Worm (Caenorhabditis elegans) whole organism, L2 larva: ENCODE results near the gene D1086.19.

Experiments
- alr-1 ChIP-seq: fragments of 150-350 bp; optimal IDR thresholded peaks from 2 replicates; lab custom pipeline; 2014; ENCODE audit warnings: missing biosample characterization, missing genetic modification characterization
- aly-2 ChIP-seq: fragments of 150-350 bp; optimal IDR thresholded peaks from 2 replicates; lab custom pipeline; 2014; ENCODE audit warnings: missing biosample characterization, missing genetic modification characterization
- ceh-82 ChIP-seq: fragments of 150-350 bp; optimal IDR thresholded peaks from 2 replicates; lab custom pipeline; 2014; ENCODE audit warnings: missing biosample characterization, missing genetic modification characterization
- elt-3 ChIP-seq: sonication (generic microtip); optimal IDR thresholded peaks from 2 replicates; lab custom pipeline; 2017; ENCODE audit warnings: missing biosample characterization, missing genetic modification characterization
- fos-1 ChIP-seq: fragments of 150-350 bp; optimal IDR thresholded peaks from 2 replicates; lab custom pipeline; 2014; ENCODE audit warnings: missing biosample characterization, missing genetic modification characterization
- gmeb-1 ChIP-seq: fragments of 150-350 bp; optimal IDR thresholded peaks from 2 replicates; lab custom pipeline; 2014; ENCODE audit warnings: missing biosample characterization, missing genetic modification characterization
- lin-11 ChIP-seq: fragments of 150-350 bp; sonication (generic microtip); optimal IDR thresholded peaks from 2 replicates; lab custom pipeline; 2014; ENCODE audit warnings: missing biosample characterization, missing genetic modification characterization, inconsistent platforms, mixed read lengths
- lsy-2 ChIP-seq, 2 experiments: fragments of 150-350 bp in 1 of 2; sonication (generic microtip) in 1 of 2; optimal IDR thresholded peaks; 2 replicates each; lab custom pipeline; 2014 to 2017; ENCODE audit warnings: missing biosample characterization in 2 of 2, missing genetic modification characterization in 2 of 2
- mab-5 ChIP-seq: fragments of 150-350 bp; optimal IDR thresholded peaks from 2 replicates; lab custom pipeline; 2014; ENCODE audit warnings: missing biosample characterization, missing genetic modification characterization
- nhr-11 ChIP-seq: fragments of 150-350 bp; optimal IDR thresholded peaks from 2 replicates; lab custom pipeline; 2014; ENCODE audit warnings: missing biosample characterization, missing genetic modification characterization
- ztf-1 ChIP-seq: fragments of 200-800 bp; sonication (Bioruptor generic); conservative IDR thresholded peaks from 2 replicates; pipeline ENCODE4 v1.3.6; 2022; ENCODE audit warnings: missing genetic modification characterization, missing compliant biosample characterization
- ztf-4 ChIP-seq: fragments of 150-350 bp; optimal IDR thresholded peaks from 2 replicates; lab custom pipeline; 2014; ENCODE audit warnings: missing biosample characterization, missing genetic modification characterization

DNA sequence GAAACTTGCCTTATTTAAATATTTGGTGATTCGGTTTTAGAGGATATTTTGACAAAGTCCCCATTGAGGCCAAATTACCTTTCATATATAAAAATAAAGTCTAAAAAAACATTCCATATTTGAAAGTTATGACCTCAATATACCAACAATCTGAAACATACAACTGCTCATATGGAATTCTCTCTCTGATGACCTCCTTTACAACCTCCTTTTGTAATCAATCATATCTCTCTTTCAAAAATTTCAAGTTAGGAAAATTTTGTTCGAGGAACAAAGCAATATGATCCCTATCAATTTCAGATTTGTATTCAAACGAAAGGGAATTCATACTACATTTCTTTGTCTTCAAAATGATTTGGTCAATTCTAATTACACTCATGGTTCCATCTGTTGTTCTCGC is 8.7 kb upstream of the D1086.19 start, which contains the start of gene D1086.6:
- TF ChIP-seq ceh-82 (tag; lab: Kevin White, UChicago) (no peak), elt-3 (tag; lab: Kevin White, UChicago) (no peak), nhr-11 (tag; lab: Kevin White, UChicago) (no peak), ztf-4 (tag; lab: Kevin White, UChicago) (no peak), gmeb-1 (no peak), lsy-2 (tag; optimal IDR thresholded peaks at IDR 0.05; lab: Kevin White, UChicago) (no peak), fos-1 (tag; lab: Kevin White, UChicago) (no peak), mab-5 (tag; lab: Kevin White, UChicago) (no peak), alr-1 (tag; lab: Kevin White, UChicago) (no peak), aly-2 (no peak), ztf-1 (GFP tag; lab: Robert Waterston, UW) (no peak), lin-11 (no peak)
